Worm (Caenorhabditis elegans): Measurements from ENCODE around the gene B0334.10.

B0334.10 gene

DNA sequence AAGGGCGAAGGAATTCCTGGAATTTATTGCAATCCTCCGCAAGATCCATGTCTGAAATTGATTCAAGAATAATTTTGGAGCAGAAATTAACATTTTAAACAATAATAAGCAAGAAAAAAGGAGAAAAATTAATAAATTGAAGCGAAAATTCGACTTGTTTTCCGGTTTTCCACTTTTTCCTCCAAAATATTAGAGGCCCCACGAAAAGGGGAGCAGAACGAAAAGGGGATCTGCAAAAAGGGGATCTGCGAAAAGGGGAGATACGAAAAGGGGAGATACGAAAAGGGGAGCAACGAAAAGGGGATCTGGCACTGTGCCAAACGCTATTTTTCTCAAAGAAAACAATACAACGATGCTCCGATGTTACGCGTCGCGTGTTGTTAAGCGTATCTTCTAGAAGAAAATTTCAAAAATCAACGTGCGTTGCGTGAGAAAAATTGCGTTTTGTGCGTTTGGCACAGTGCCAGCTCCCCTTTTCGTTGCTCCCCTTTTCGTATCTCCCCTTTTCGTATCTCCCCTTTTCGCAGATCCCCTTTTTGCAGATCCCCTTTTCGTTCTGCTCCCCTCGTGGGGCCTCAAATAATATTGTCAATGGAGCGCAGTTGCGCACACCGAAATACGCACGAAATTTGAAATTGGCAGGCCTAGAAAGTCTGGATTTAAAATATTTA is 16.3 kb downstream of the B0334.10 start, which contains the start of gene Y62F5A.12 (continued):
- TF ChIP-seq F52B5.7 (tag; optimal IDR thresholded peaks at IDR 0.05) (peak; percentile 65), lin-26 (GFP tag; IDR thresholded peaks at IDR 0.05) (peak; percentile 90), ztf-25 (GFP tag; IDR thresholded peaks at IDR 0.05) (peak; percentile 99), ztf-26 (tag; optimal IDR thresholded peaks at IDR 0.05) (peak; percentile 68), nfyb-1 (GFP tag; IDR thresholded peaks at IDR 0.05) (peak; percentile 94), unc-130 (GFP tag; optimal IDR thresholded peaks at IDR 0.05) (peak; percentile 88), F39B2.1 (GFP tag; IDR thresholded peaks at IDR 0.05) (peak; percentile 34; the same call in 1 of the 2 replicates), ceh-100 (GFP tag; IDR thresholded peaks at IDR 0.05) (peak; percentile 99), zim-3 (tag; optimal IDR thresholded peaks at IDR 0.05) (peak; percentile 66), hmg-1.2 (GFP tag; IDR thresholded peaks at IDR 0.05) (peak; percentile 81), let-607 (tag; optimal IDR thresholded peaks at IDR 0.05) (peak in 1 of 2 experiments; percentile 58), mcd-1 (GFP tag; IDR thresholded peaks at IDR 0.05) (peak; percentile 99), lir-1 (GFP tag; conservative IDR thresholded peaks at IDR 0.05) (peak; percentile 92)

ce11 chrII:11535429-11535828 is 17.1 kb downstream of the B0334.10 start:
- no peak for TF ChIP-seq cebp-1 (GFP tag; IDR thresholded peaks at IDR 0.05)
- TF ChIP-seq cebp-1 (tag; optimal IDR thresholded peaks at IDR 0.05): peak; percentile 40
- 0 out of 2 replicates have a peak, but pooled peaks have one; percentile 52 for TF ChIP-seq lag-1 (GFP tag; IDR thresholded peaks at IDR 0.05)
- TF ChIP-seq ztf-25 (GFP tag; IDR thresholded peaks at IDR 0.05): no peak
- no peak for TF ChIP-seq nfya-2 (GFP tag; IDR thresholded peaks at IDR 0.05)
- 0 out of 2 replicates have a peak, but pooled peaks have one; percentile 21 for TF ChIP-seq aptf-2 (GFP tag; conservative IDR thresholded peaks at IDR 0.05)
- no peak for TF ChIP-seq mcd-1 (GFP tag; IDR thresholded peaks at IDR 0.05)

ce11 chrII:11535924-11536323 is 17.6 kb downstream of the B0334.10 start:
- TF ChIP-seq unc-62 (GFP tag; optimal IDR thresholded peaks at IDR 0.05) (no peak), sea-2 (GFP tag; IDR thresholded peaks at IDR 0.05) (no peak), lin-26 (GFP tag; IDR thresholded peaks at IDR 0.05) (no peak), K12H6.12 (tag; optimal IDR thresholded peaks at IDR 0.05) (no peak), repo-1 (tag; optimal IDR thresholded peaks at IDR 0.05) (no peak), ZK185.1 (tag; optimal IDR thresholded peaks at IDR 0.05; ENCODE audit: poor library complexity, severe bottlenecking) (no peak), C17E4.6 (GFP tag; IDR thresholded peaks at IDR 0.05) (no peak), lsl-1 (GFP tag; optimal IDR thresholded peaks at IDR 0.05) (no peak), madf-8 (GFP tag; conservative IDR thresholded peaks at IDR 0.05) (no peak), dpl-1 (GFP tag; optimal IDR thresholded peaks at IDR 0.05) (no peak), nfya-1 (tag; optimal IDR thresholded peaks at IDR 0.05; ENCODE audit: borderline replicate concordance, insufficient read depth) (no peak), ztf-18 (tag; optimal IDR thresholded peaks at IDR 0.05) (no peak), lin-40 (tag; optimal IDR thresholded peaks at IDR 0.05) (no peak)

DNA sequence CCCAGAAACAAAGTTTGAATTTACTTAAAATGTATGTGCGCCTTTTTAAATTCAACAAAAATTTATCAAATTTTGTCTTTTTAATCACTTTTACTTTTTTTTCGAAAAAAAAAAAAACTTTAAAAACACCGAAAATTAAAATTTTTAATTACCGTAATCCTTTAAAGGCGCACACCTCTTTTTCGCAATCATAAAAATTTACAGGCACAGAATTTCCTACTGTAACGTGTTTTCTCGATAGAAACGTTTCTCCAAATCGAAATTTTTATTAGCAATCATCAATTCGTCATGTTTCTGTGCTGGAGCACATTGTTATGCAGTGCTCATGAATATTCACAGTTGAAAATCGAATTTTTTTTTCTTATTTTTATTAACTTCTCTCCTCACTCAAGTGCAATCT is 18.2 kb downstream of the B0334.10 start:
- peak; percentile 81 for TF ChIP-seq lsl-1 (GFP tag; optimal IDR thresholded peaks at IDR 0.05)
- TF ChIP-seq rec-8 (tag; optimal IDR thresholded peaks at IDR 0.05): no peak
- TF ChIP-seq Y95B8A.8 (GFP tag; IDR thresholded peaks at IDR 0.05): no peak
- no peak for TF ChIP-seq ztf-26 (tag; optimal IDR thresholded peaks at IDR 0.05)
- TF ChIP-seq hmg-1.2 (GFP tag; IDR thresholded peaks at IDR 0.05): no peak
- TF ChIP-seq dpff-1 (tag; optimal IDR thresholded peaks at IDR 0.05): no peak
- TF ChIP-seq F52B5.7 (tag; optimal IDR thresholded peaks at IDR 0.05): no peak
- 0 out of 2 replicates have a peak, but pooled peaks have one; percentile 28 for TF ChIP-seq D2030.7 (GFP tag; IDR thresholded peaks at IDR 0.05)
- no peak for TF ChIP-seq nfyb-1 (GFP tag; IDR thresholded peaks at IDR 0.05)
- peak; percentile 31; the same call in 1 of the 2 replicates for TF ChIP-seq F33H1.4 (GFP tag; IDR thresholded peaks at IDR 0.05)
- peak; percentile 93 for TF ChIP-seq madf-8 (GFP tag; conservative IDR thresholded peaks at IDR 0.05)
- peak; percentile 92 for TF ChIP-seq madf-6 (GFP tag; IDR thresholded peaks at IDR 0.05)
- no peak for TF ChIP-seq Y67H2A.10 (GFP tag; conservative IDR thresholded peaks at IDR 0.05)
- TF ChIP-seq K12H6.12 (tag; optimal IDR thresholded peaks at IDR 0.05): no peak
- TF ChIP-seq ztf-3 (GFP tag; optimal IDR thresholded peaks at IDR 0.05): no peak
- TF ChIP-seq xnd-1 (tag; optimal IDR thresholded peaks at IDR 0.05): peak; percentile 72
